Fruit fly (Drosophila melanogaster): ENCODE results near the gene PICK1.

- TF ChIP-seq ttk (optimal IDR thresholded peaks at IDR 0.05) = no peak
- no peak for TF ChIP-seq Sin3A (optimal IDR thresholded peaks at IDR 0.05)
- TF ChIP-seq psq (optimal IDR thresholded peaks at IDR 0.05) = no peak
- no peak for TF ChIP-seq h (optimal IDR thresholded peaks at IDR 0.05)
Observed at dm6 chr2L:12651040-12651439, 43.8 kb upstream of the PICK1 start.

All from Kc167 (cell line).